Worm (Caenorhabditis elegans) whole organism, late embryonic: ENCODE results near the gene grd-14.

ENCODE experiments used
- ceh-31 ChIP-seq: sonication (generic microtip); optimal IDR thresholded peaks from 2 replicates; lab custom pipeline; 2016; ENCODE audit warnings: missing genetic modification characterization, missing compliant biosample characterization
- fax-1 ChIP-seq: sonication (generic microtip); optimal IDR thresholded peaks from 2 replicates; lab custom pipeline; 2016; ENCODE audit warnings: missing genotype, missing genetic modification characterization, missing compliant biosample characterization
- hlh-15 ChIP-seq: sonication (generic microtip); optimal IDR thresholded peaks from 2 replicates; lab custom pipeline; 2016; ENCODE audit warnings: missing genetic modification characterization, missing compliant biosample characterization
- hlh-30 ChIP-seq: sonication (generic microtip); optimal IDR thresholded peaks from 2 replicates; lab custom pipeline; 2017; ENCODE audit warnings: antibody characterized with exemption, missing genetic modification characterization, missing compliant biosample characterization; ENCODE audit not compliant: insufficient read depth
- lim-6 ChIP-seq: sonication (generic microtip); optimal IDR thresholded peaks from 2 replicates; lab custom pipeline; 2016; ENCODE audit warnings: missing genetic modification characterization, missing compliant biosample characterization
- pax-1 ChIP-seq: fragments of 150-350 bp; optimal IDR thresholded peaks from 2 replicates; lab custom pipeline; 2014; ENCODE audit warnings: missing biosample characterization, missing genetic modification characterization
- unc-55 ChIP-seq: sonication (generic microtip); optimal IDR thresholded peaks from 2 replicates; lab custom pipeline; 2017; ENCODE audit warnings: missing biosample characterization, missing genetic modification reagents, missing genetic modification characterization

ce11 chrX:8527950-8528349 is 28.1 kb downstream of the grd-14 start, which contains the start of gene flp-5:
- TF ChIP-seq pax-1: no peak
- TF ChIP-seq ceh-31 (tag; lab: Kevin White, UChicago): no peak
- TF ChIP-seq hlh-15: no peak
- TF ChIP-seq lim-6 (tag; lab: Kevin White, UChicago): no peak
- no peak for TF ChIP-seq fax-1
- TF ChIP-seq unc-55: no peak
- TF ChIP-seq hlh-30 (tag; lab: Kevin White, UChicago): no peak
